Fruit fly (Drosophila melanogaster) whole organism, wandering third instar larva: ENCODE measurements around the gene Npc2a.

Experiments used
- ey ChIP-seq: fragments of 200-800 bp; sonication (Bioruptor generic); optimal IDR thresholded peaks from 2 replicates; lab custom pipeline; 2016; ENCODE audit warnings: missing biosample characterization, missing genetic modification characterization
- tai ChIP-seq: sonication (Bioruptor generic); optimal IDR thresholded peaks from 2 replicates; lab custom pipeline; 2016; ENCODE audit warnings: missing biosample characterization, missing genetic modification characterization

- TF ChIP-seq ey (no peak), tai (GFP tag; lab: Kevin White, UChicago) (no peak)
These were observed 17.7 kb upstream of the Npc2a start, which contains the start of gene erm for dm6 chr2L:1970312-1970929.
